Worm (Caenorhabditis elegans) whole organism, L4 larva: ENCODE measurements around the gene C37E2.2.

ENCODE experiments used
- F10B5.3 ChIP-seq: sonication (generic microtip); optimal IDR thresholded peaks from 2 replicates; lab custom pipeline; 2016; ENCODE audit warnings: mild to moderate bottlenecking, missing genetic modification characterization, missing compliant biosample characterization
- F26F4.8 ChIP-seq: fragments of 200-800 bp; sonication (Bioruptor generic); conservative IDR thresholded peaks from 2 replicates; pipeline ENCODE4 v1.3.6; 2022; ENCODE audit warnings: missing genetic modification characterization, missing compliant biosample characterization
- F37D6.2 ChIP-seq: sonication (generic microtip); optimal IDR thresholded peaks from 2 replicates; lab custom pipeline; 2016; ENCODE audit warnings: mild to moderate bottlenecking, missing genetic modification characterization, missing compliant biosample characterization
- F44E2.7 ChIP-seq: fragments of 200-800 bp; sonication (Bioruptor generic); IDR thresholded peaks from 2 replicates; pipeline ENCODE4 v2.1.2; 2022; ENCODE audit warnings: missing genetic modification characterization, missing compliant biosample characterization
- F49E8.2 ChIP-seq: sonication (generic microtip); optimal IDR thresholded peaks from 2 replicates; lab custom pipeline; 2016; ENCODE audit warnings: missing compliant biosample characterization, mild to moderate bottlenecking, missing genetic modification characterization, borderline replicate concordance
- T20F7.1 ChIP-seq: fragments of 200-800 bp; sonication (Bioruptor generic); optimal IDR thresholded peaks from 2 replicates; lab custom pipeline; 2018; ENCODE audit warnings: mild to moderate bottlenecking, missing genetic modification characterization, missing compliant biosample characterization
- Y105C5A.15 ChIP-seq: fragments of 200-800 bp; sonication (Bioruptor generic); IDR thresholded peaks from 2 replicates; pipeline ENCODE4 v1.3.6; 2022; ENCODE audit warnings: missing genetic modification characterization, missing compliant biosample characterization
- Y48G9A.11 ChIP-seq: fragments of 200-800 bp; sonication (Bioruptor generic); IDR thresholded peaks from 2 replicates; pipeline ENCODE4 v1.3.6; 2022; ENCODE audit warnings: missing genetic modification reagents, missing genetic modification characterization, missing compliant biosample characterization
- ZK546.5 ChIP-seq, 2 experiments: sonication (generic microtip); optimal IDR thresholded peaks; 2 replicates each; lab custom pipeline; 2017; ENCODE audit warnings: missing biosample characterization in 2 of 2, missing genetic modification characterization in 2 of 2
- arid-1 ChIP-seq: fragments of 200-800 bp; sonication (Bioruptor generic); conservative IDR thresholded peaks from 2 replicates; pipeline ENCODE4 v1.3.6; 2022; ENCODE audit warnings: missing genetic modification reagents, missing genetic modification characterization, missing compliant biosample characterization
- ceh-32 ChIP-seq: sonication (generic microtip); optimal IDR thresholded peaks from 2 replicates; lab custom pipeline; 2016; ENCODE audit warnings: mild to moderate bottlenecking, missing genetic modification characterization, missing compliant biosample characterization; ENCODE audit not compliant: poor library complexity
- ceh-44 ChIP-seq: fragments of 200-800 bp; sonication (Bioruptor generic); IDR thresholded peaks from 2 replicates; pipeline ENCODE4 v1.3.6; 2022; ENCODE audit warnings: missing genetic modification reagents, missing genetic modification characterization, missing compliant biosample characterization
- ceh-62 ChIP-seq: sonication (generic microtip); optimal IDR thresholded peaks from 2 replicates; lab custom pipeline; 2017; ENCODE audit warnings: missing biosample characterization, missing genetic modification characterization
- ces-1 ChIP-seq: fragments of 150-350 bp; sonication (generic microtip); optimal IDR thresholded peaks from 4 replicates; lab custom pipeline; 2014; ENCODE audit warnings: missing biosample characterization, missing genetic modification reagents, missing genetic modification characterization
- daf-12 ChIP-seq: fragments of 150-350 bp; optimal IDR thresholded peaks from 2 replicates; lab custom pipeline; 2014; ENCODE audit warnings: missing biosample characterization, missing genetic modification reagents, missing genetic modification characterization
- daf-16 ChIP-seq, 3 experiments: sonication (generic microtip); optimal IDR thresholded peaks; 2 replicates each; lab custom pipeline; 2016 to 2017; ENCODE audit warnings: missing genetic modification characterization in 3 of 3, missing genetic modification reagents in 3 of 3, mild to moderate bottlenecking in 2 of 3, missing compliant biosample characterization in 2 of 3, missing biosample characterization in 1 of 3, moderate library complexity in 1 of 3
- dmd-6 ChIP-seq: fragments of 200-800 bp; sonication (Bioruptor generic); IDR thresholded peaks from 2 replicates; pipeline ENCODE4 v1.3.6; 2022; ENCODE audit warnings: missing genetic modification reagents, missing genetic modification characterization, missing compliant biosample characterization
- dmd-8 ChIP-seq: fragments of 200-800 bp; sonication (Bioruptor generic); IDR thresholded peaks from 2 replicates; pipeline ENCODE4 v1.3.6; 2022; ENCODE audit warnings: missing genetic modification characterization, missing compliant biosample characterization
- dpl-1 ChIP-seq: fragments of 150-350 bp; optimal IDR thresholded peaks from 2 replicates; lab custom pipeline; 2014; ENCODE audit warnings: missing biosample characterization, missing genetic modification reagents, missing genetic modification characterization
- duxl-1 ChIP-seq: sonication (generic microtip); optimal IDR thresholded peaks from 2 replicates; lab custom pipeline; 2016; ENCODE audit warnings: mild to moderate bottlenecking, missing genetic modification characterization, moderate library complexity, missing compliant biosample characterization; ENCODE audit not compliant: poor library complexity
- dve-1 ChIP-seq: sonication (generic microtip); optimal IDR thresholded peaks from 2 replicates; lab custom pipeline; 2017; ENCODE audit warnings: antibody characterized with exemption, mild to moderate bottlenecking, missing genetic modification characterization, missing compliant biosample characterization; ENCODE audit not compliant: insufficient read depth
- egl-27 ChIP-seq: sonication (generic microtip); optimal IDR thresholded peaks from 3 replicates; lab custom pipeline; 2017; ENCODE audit warnings: missing biosample characterization, missing genetic modification reagents, missing genetic modification characterization
- egl-43 ChIP-seq: fragments of 200-800 bp; sonication (Bioruptor generic); IDR thresholded peaks from 2 replicates; pipeline ENCODE4 v1.3.6; 2022; ENCODE audit warnings: missing genetic modification reagents, missing genetic modification characterization, missing compliant biosample characterization
- gei-8 ChIP-seq: fragments of 200-800 bp; sonication (Bioruptor generic); optimal IDR thresholded peaks from 2 replicates; lab custom pipeline; 2018; ENCODE audit warnings: mild to moderate bottlenecking, missing genetic modification characterization, missing compliant biosample characterization
- jun-1 ChIP-seq: fragments of 150-350 bp; optimal IDR thresholded peaks from 2 replicates; lab custom pipeline; 2014; ENCODE audit warnings: missing biosample characterization, missing genetic modification reagents, missing genetic modification characterization
- lin-1 ChIP-seq: fragments of 200-800 bp; sonication (Bioruptor generic); IDR thresholded peaks from 2 replicates; pipeline ENCODE4 v1.3.6; 2022; ENCODE audit warnings: missing genetic modification reagents, missing genetic modification characterization, missing compliant biosample characterization
- lin-38 ChIP-seq: fragments of 200-800 bp; sonication (Bioruptor generic); IDR thresholded peaks from 2 replicates; pipeline ENCODE4 v1.3.6; 2022; ENCODE audit warnings: missing genetic modification reagents, missing genetic modification characterization, missing compliant biosample characterization
- madf-5 ChIP-seq, 2 experiments: fragments of 200-800 bp; sonication (Bioruptor generic); IDR thresholded peaks; 2 replicates each; pipeline ENCODE4 v1.3.6; 2022; ENCODE audit warnings: missing compliant biosample characterization in 2 of 2, missing genetic modification characterization in 2 of 2
- mdt-29 ChIP-seq: fragments of 200-800 bp; sonication (Bioruptor generic); IDR thresholded peaks from 2 replicates; pipeline ENCODE4 v1.3.6; 2022; ENCODE audit warnings: missing genetic modification reagents, missing genetic modification characterization, missing compliant biosample characterization
- mep-1 ChIP-seq: fragments of 150-350 bp; sonication (generic microtip); optimal IDR thresholded peaks from 3 replicates; lab custom pipeline; 2014; ENCODE audit warnings: missing biosample characterization, missing genetic modification characterization
- mes-2 ChIP-seq: sonication (generic microtip); optimal IDR thresholded peaks from 2 replicates; lab custom pipeline; 2016; ENCODE audit warnings: missing genotype, mild to moderate bottlenecking, missing genetic modification characterization, missing compliant biosample characterization; ENCODE audit not compliant: poor library complexity, severe bottlenecking
- mxl-2 ChIP-seq: fragments of 200-800 bp; sonication (Bioruptor generic); conservative IDR thresholded peaks from 2 replicates; pipeline ENCODE4 v1.3.6; 2022; ENCODE audit warnings: missing genetic modification reagents, missing genetic modification characterization, missing compliant biosample characterization
- nhr-10 ChIP-seq: fragments of 150-350 bp; optimal IDR thresholded peaks from 2 replicates; lab custom pipeline; 2014; ENCODE audit warnings: missing biosample characterization, missing genetic modification characterization
- nhr-102 ChIP-seq: sonication (generic microtip); optimal IDR thresholded peaks from 2 replicates; lab custom pipeline; 2016; ENCODE audit warnings: mild to moderate bottlenecking, missing genetic modification characterization, moderate library complexity, missing compliant biosample characterization
- nhr-111 ChIP-seq: fragments of 200-800 bp; sonication (Bioruptor generic); optimal IDR thresholded peaks from 2 replicates; lab custom pipeline; 2018; ENCODE audit warnings: mild to moderate bottlenecking, missing genetic modification characterization, missing compliant biosample characterization
- nhr-25 ChIP-seq: sonication (generic microtip); optimal IDR thresholded peaks from 2 replicates; lab custom pipeline; 2017; ENCODE audit warnings: missing genetic modification characterization, mild to moderate bottlenecking, missing compliant biosample characterization, antibody characterized with exemption, moderate library complexity, borderline replicate concordance; ENCODE audit not compliant: insufficient read depth
- nhr-28 ChIP-seq: fragments of 150-350 bp; optimal IDR thresholded peaks from 2 replicates; lab custom pipeline; 2014; ENCODE audit warnings: missing biosample characterization, missing genetic modification characterization
- nhr-42 ChIP-seq: fragments of 200-800 bp; sonication (Bioruptor generic); IDR thresholded peaks from 2 replicates; pipeline ENCODE4 v1.3.6; 2022; ENCODE audit warnings: missing genetic modification characterization, missing compliant biosample characterization
- nhr-6 ChIP-seq: fragments of 150-350 bp; optimal IDR thresholded peaks from 2 replicates; lab custom pipeline; 2014; ENCODE audit warnings: missing biosample characterization, missing genetic modification characterization
- rbr-2 ChIP-seq: sonication (generic microtip); optimal IDR thresholded peaks from 2 replicates; lab custom pipeline; 2016; ENCODE audit warnings: missing genotype, missing genetic modification characterization, missing compliant biosample characterization
- saeg-2 ChIP-seq: fragments of 200-800 bp; sonication (Bioruptor generic); IDR thresholded peaks from 2 replicates; pipeline ENCODE4 v1.3.6; 2022; ENCODE audit warnings: missing genetic modification reagents, missing genetic modification characterization, missing compliant biosample characterization
- skn-1 ChIP-seq: fragments of 150-350 bp; optimal IDR thresholded peaks from 2 replicates; lab custom pipeline; 2014; ENCODE audit warnings: missing biosample characterization, missing genetic modification characterization
- spr-1 ChIP-seq: sonication (generic microtip); optimal IDR thresholded peaks from 2 replicates; lab custom pipeline; 2016; ENCODE audit warnings: mild to moderate bottlenecking, missing genetic modification characterization, missing compliant biosample characterization
- spr-3 ChIP-seq: fragments of 200-800 bp; sonication (Bioruptor generic); optimal IDR thresholded peaks from 2 replicates; lab custom pipeline; 2018; ENCODE audit warnings: mild to moderate bottlenecking, missing genetic modification characterization, missing compliant biosample characterization
- unc-130 ChIP-seq: sonication (generic microtip); optimal IDR thresholded peaks from 2 replicates; lab custom pipeline; 2016; ENCODE audit warnings: missing genetic modification reagents, missing genetic modification characterization, missing compliant biosample characterization
- vab-7 ChIP-seq: fragments of 200-800 bp; sonication (Bioruptor generic); IDR thresholded peaks from 2 replicates; pipeline ENCODE4 v1.3.6; 2022; ENCODE audit warnings: missing genetic modification reagents, missing genetic modification characterization, missing compliant biosample characterization
- ztf-11 ChIP-seq: fragments of 150-350 bp; optimal IDR thresholded peaks from 2 replicates; lab custom pipeline; 2014; ENCODE audit warnings: missing biosample characterization, missing genetic modification characterization
- ztf-7 ChIP-seq: fragments of 150-350 bp; optimal IDR thresholded peaks from 2 replicates; lab custom pipeline; 2014; ENCODE audit warnings: missing biosample characterization, missing genetic modification characterization

Gene C37E2.2

DNA sequence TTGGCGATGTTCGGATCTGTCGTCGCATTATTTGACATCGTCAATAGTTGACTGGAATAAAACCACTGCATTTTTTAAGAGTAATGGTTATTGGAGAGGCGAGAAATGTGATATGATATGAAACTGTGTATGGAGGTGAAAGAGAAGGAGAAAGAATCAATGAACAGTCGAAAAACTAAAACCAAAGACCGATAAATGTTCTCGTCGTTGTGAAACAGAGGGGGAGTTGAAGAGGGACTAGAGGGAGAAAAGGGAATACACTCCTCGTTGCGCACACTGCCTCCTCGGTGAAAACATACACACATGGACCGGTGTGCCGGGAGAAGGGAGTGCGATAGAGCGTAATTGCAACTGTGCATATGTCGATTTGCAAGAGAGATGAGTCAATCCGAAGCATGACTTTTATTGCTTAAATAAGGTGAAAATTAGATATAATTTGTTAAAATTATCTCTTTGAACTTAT is 6.2 kb upstream of the C37E2.2 start, which contains the start of gene sym-4 (continued):
- TF ChIP-seq Y48G9A.11 (GFP tag; lab: Robert Waterston, UW) (no peak), lin-1 (peak; percentile 89), mdt-29 (GFP tag; lab: Robert Waterston, UW) (peak; percentile 78)
- TF ChIP-seq, all 104 proteins: peak for 58

DNA sequence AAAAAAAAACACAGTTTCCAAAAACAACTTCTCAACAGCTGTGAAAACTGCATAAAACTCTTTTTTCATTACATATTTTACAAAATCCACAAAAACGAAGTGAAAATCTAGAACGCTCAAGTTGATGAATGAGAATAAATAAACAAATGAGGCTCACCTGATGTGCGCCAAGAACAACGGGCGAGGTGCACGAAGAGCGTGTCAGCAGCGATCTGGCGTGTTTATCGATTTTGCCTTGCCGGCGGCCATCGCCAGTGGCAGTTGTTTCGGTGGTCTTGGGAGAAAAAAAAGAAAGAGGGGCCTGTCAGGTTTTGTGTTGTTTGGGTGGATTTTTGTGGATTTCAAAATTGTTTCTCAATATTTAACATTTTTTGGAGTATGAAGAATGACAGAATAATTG is 2.0 kb upstream of the C37E2.2 start, which contains the start of gene idhb-1:
Gene idhb-1, minus strand, starts transcription at position 214 of the 400 bp plus-strand sequence.
- no peak for TF ChIP-seq F49E8.2 (tag; lab: Kevin White, UChicago)
- no peak for TF ChIP-seq mxl-2
- TF ChIP-seq dve-1 (tag; lab: Kevin White, UChicago): peak; percentile 85
- peak in 1 of 2 experiments; percentile 88 for TF ChIP-seq daf-16 (GFP tag; optimal IDR thresholded peaks at IDR 0.05; lab: Kevin White, UChicago)
- TF ChIP-seq daf-16 (tag; optimal IDR thresholded peaks at IDR 0.05; lab: Kevin White, UChicago): peak; percentile 72
- TF ChIP-seq dmd-8: no peak
- no peak for TF ChIP-seq Y48G9A.11 (GFP tag; lab: Robert Waterston, UW)
- TF ChIP-seq dpl-1 (GFP tag; lab: Kevin White, UChicago): peak; percentile 68
- TF ChIP-seq F44E2.7: no peak
- no peak for TF ChIP-seq nhr-10 (tag; lab: Kevin White, UChicago)
- TF ChIP-seq nhr-25 (tag; lab: Kevin White, UChicago): peak; percentile 54
- no peak for TF ChIP-seq ztf-11
- peak; percentile 47 for TF ChIP-seq F37D6.2
- no peak for TF ChIP-seq vab-7 (GFP tag; lab: Robert Waterston, UW)
- peak; percentile 28 for TF ChIP-seq T20F7.1 (GFP tag; lab: Kevin White, UChicago)
- TF ChIP-seq Y105C5A.15 (GFP tag; lab: Robert Waterston, UW): no peak
- TF ChIP-seq daf-12: no peak
- TF ChIP-seq mdt-29 (GFP tag; lab: Robert Waterston, UW): no peak
- no peak for TF ChIP-seq dmd-6 (GFP tag; lab: Robert Waterston, UW)
- TF ChIP-seq spr-1: no peak
- no peak for TF ChIP-seq ces-1 (GFP tag; lab: Kevin White, UChicago)
- no peak for TF ChIP-seq nhr-6 (tag; lab: Kevin White, UChicago)
- no peak for TF ChIP-seq F26F4.8 (GFP tag; lab: Robert Waterston, UW)
- no peak for TF ChIP-seq skn-1
- no peak for TF ChIP-seq mes-2 (tag; lab: Kevin White, UChicago)
- no peak for TF ChIP-seq ceh-32
- TF ChIP-seq egl-43: no peak
- no peak for TF ChIP-seq ceh-62 (tag; lab: Kevin White, UChicago)
- TF ChIP-seq ceh-44 (GFP tag; lab: Robert Waterston, UW): no peak
- TF ChIP-seq nhr-111 (GFP tag; lab: Kevin White, UChicago): no peak
- TF ChIP-seq nhr-28: peak; percentile 26
- TF ChIP-seq lin-1: no peak
- no peak for TF ChIP-seq madf-5 (GFP tag; IDR thresholded peaks at IDR 0.05; lab: Robert Waterston, UW)
- peak; percentile 6 for TF ChIP-seq nhr-102 (tag; lab: Kevin White, UChicago)
- TF ChIP-seq duxl-1: no peak
- TF ChIP-seq lin-38 (GFP tag; lab: Robert Waterston, UW): no peak
- no peak for TF ChIP-seq ZK546.5 (tag; optimal IDR thresholded peaks at IDR 0.05; lab: Kevin White, UChicago)
- TF ChIP-seq saeg-2 (GFP tag; lab: Robert Waterston, UW): no peak
- TF ChIP-seq rbr-2 (tag; lab: Kevin White, UChicago): peak; percentile 71
- no peak for TF ChIP-seq unc-130 (GFP tag; lab: Kevin White, UChicago)
- TF ChIP-seq spr-3 (GFP tag; lab: Kevin White, UChicago): peak; percentile 20
- TF ChIP-seq mep-1 (tag; lab: Kevin White, UChicago): peak; percentile 90
- no peak for TF ChIP-seq ztf-7 (tag; lab: Kevin White, UChicago)
- TF ChIP-seq jun-1 (tag; lab: Kevin White, UChicago): peak; percentile 9
- TF ChIP-seq egl-27 (tag; lab: Kevin White, UChicago): no peak
- no peak for TF ChIP-seq nhr-42 (GFP tag; lab: Robert Waterston, UW)
- TF ChIP-seq F10B5.3 (tag; lab: Kevin White, UChicago): no peak
- no peak for TF ChIP-seq arid-1 (GFP tag; lab: Robert Waterston, UW)
- no peak for TF ChIP-seq gei-8 (GFP tag; lab: Kevin White, UChicago)
